Worm (Caenorhabditis elegans) whole organism, young adult: ENCODE data around the gene dgk-1.
A peak's percentile ranks its signal among the peaks of the same experiment; 100 is the strongest.

Source experiments
- B0336.3 ChIP-seq: fragments of 200-800 bp; sonication (Bioruptor generic); IDR thresholded peaks from 2 replicates; pipeline ENCODE4 v1.3.6; 2022; ENCODE audit warnings: missing genetic modification characterization, missing compliant biosample characterization
- C06A6.2 ChIP-seq: fragments of 200-800 bp; sonication (Bioruptor generic); conservative IDR thresholded peaks from 2 replicates; pipeline ENCODE4 v1.3.6; 2022; ENCODE audit warnings: missing genetic modification characterization, missing compliant biosample characterization
- F10E7.11 ChIP-seq: sonication (generic microtip); optimal IDR thresholded peaks from 2 replicates; lab custom pipeline; 2017; ENCODE audit warnings: mild to moderate bottlenecking, missing genetic modification characterization, moderate library complexity, missing compliant biosample characterization
- F23B12.7 ChIP-seq: sonication (generic microtip); optimal IDR thresholded peaks from 2 replicates; lab custom pipeline; 2017; ENCODE audit warnings: missing genetic modification characterization, mild to moderate bottlenecking, missing compliant biosample characterization, antibody characterized with exemption, moderate library complexity; ENCODE audit not compliant: insufficient read depth
- F33H1.4 ChIP-seq: fragments of 200-800 bp; sonication (Bioruptor generic); IDR thresholded peaks from 2 replicates; pipeline ENCODE4 v1.3.6; 2022; ENCODE audit warnings: missing genetic modification reagents, missing genetic modification characterization, missing compliant biosample characterization
- F37B4.10 ChIP-seq: fragments of 200-800 bp; sonication (Bioruptor generic); IDR thresholded peaks from 2 replicates; pipeline ENCODE4 v1.3.6; 2022; ENCODE audit warnings: missing genetic modification characterization, missing compliant biosample characterization
- F39B2.1 ChIP-seq: fragments of 200-800 bp; sonication (Bioruptor generic); IDR thresholded peaks from 2 replicates; pipeline ENCODE4 v1.3.6; 2022; ENCODE audit warnings: missing genetic modification reagents, missing genetic modification characterization, missing compliant biosample characterization
- F49E8.2 ChIP-seq: sonication (generic microtip); optimal IDR thresholded peaks from 3 replicates; lab custom pipeline; 2017; ENCODE audit warnings: missing genetic modification characterization, mild to moderate bottlenecking, missing compliant biosample characterization, antibody characterized with exemption, moderate library complexity; ENCODE audit not compliant: insufficient read depth
- F55B11.4 ChIP-seq: sonication (generic microtip); optimal IDR thresholded peaks from 2 replicates; lab custom pipeline; 2016; ENCODE audit warnings: missing compliant biosample characterization, missing genetic modification characterization, borderline replicate concordance; ENCODE audit not compliant: insufficient read depth
- F57A8.1 ChIP-seq: fragments of 200-800 bp; sonication (Bioruptor generic); optimal IDR thresholded peaks from 2 replicates; lab custom pipeline; 2018; ENCODE audit warnings: mild to moderate bottlenecking, missing genetic modification characterization, moderate library complexity, missing compliant biosample characterization
- F57C9.4 ChIP-seq: sonication (generic microtip); optimal IDR thresholded peaks from 2 replicates; lab custom pipeline; 2017; ENCODE audit warnings: mild to moderate bottlenecking, missing genetic modification characterization, missing compliant biosample characterization
- K12H6.12 ChIP-seq: fragments of 200-800 bp; sonication (Bioruptor generic); optimal IDR thresholded peaks from 2 replicates; lab custom pipeline; 2018; ENCODE audit warnings: mild to moderate bottlenecking, missing genetic modification characterization, missing compliant biosample characterization
- T26A5.8 ChIP-seq: sonication (generic microtip); optimal IDR thresholded peaks from 2 replicates; lab custom pipeline; 2016; ENCODE audit warnings: missing genetic modification characterization, missing compliant biosample characterization
- Y53G8AR.9 ChIP-seq: fragments of 200-800 bp; sonication (Bioruptor generic); conservative IDR thresholded peaks from 2 replicates; pipeline ENCODE4 v1.3.6; 2022; ENCODE audit warnings: missing genetic modification reagents, missing genetic modification characterization, missing compliant biosample characterization
- aptf-3 ChIP-seq: fragments of 200-800 bp; sonication (Bioruptor generic); IDR thresholded peaks from 2 replicates; pipeline ENCODE4 v1.3.6; 2022; ENCODE audit warnings: missing genetic modification characterization, missing compliant biosample characterization
- atf-7 ChIP-seq: sonication (generic microtip); optimal IDR thresholded peaks from 2 replicates; lab custom pipeline; 2017; ENCODE audit warnings: mild to moderate bottlenecking, missing genetic modification characterization, missing compliant biosample characterization
- attf-3 ChIP-seq: fragments of 200-800 bp; sonication (Bioruptor generic); conservative IDR thresholded peaks from 2 replicates; pipeline ENCODE4 v1.3.6; 2022; ENCODE audit warnings: missing genetic modification reagents, missing genetic modification characterization, missing compliant biosample characterization
- attf-5 ChIP-seq: fragments of 200-800 bp; sonication (Bioruptor generic); optimal IDR thresholded peaks from 2 replicates; lab custom pipeline; 2018; ENCODE audit warnings: mild to moderate bottlenecking, missing genetic modification characterization, missing compliant biosample characterization
- bed-1 ChIP-seq: fragments of 200-800 bp; sonication (Bioruptor generic); IDR thresholded peaks from 2 replicates; pipeline ENCODE4 v1.3.6; 2022; ENCODE audit warnings: missing genetic modification reagents, missing genetic modification characterization, missing compliant biosample characterization
- cebp-2 ChIP-seq: fragments of 200-800 bp; sonication (Bioruptor generic); IDR thresholded peaks from 2 replicates; pipeline ENCODE4 v1.3.6; 2022; ENCODE audit warnings: missing genetic modification characterization, missing compliant biosample characterization
- ceh-91 ChIP-seq: fragments of 200-800 bp; sonication (Bioruptor generic); IDR thresholded peaks from 2 replicates; pipeline ENCODE4 v1.3.6; 2022; ENCODE audit warnings: missing genetic modification reagents, missing genetic modification characterization, missing compliant biosample characterization
- chd-7 ChIP-seq: sonication (generic microtip); optimal IDR thresholded peaks from 2 replicates; lab custom pipeline; 2016; ENCODE audit warnings: mild to moderate bottlenecking, missing genetic modification characterization, moderate library complexity, missing compliant biosample characterization
- dox-1 ChIP-seq: fragments of 200-800 bp; sonication (Bioruptor generic); IDR thresholded peaks from 2 replicates; pipeline ENCODE4 v1.3.6; 2022; ENCODE audit warnings: missing genetic modification reagents, missing genetic modification characterization, missing compliant biosample characterization
- dpff-1 ChIP-seq: sonication (generic microtip); optimal IDR thresholded peaks from 2 replicates; lab custom pipeline; 2017; ENCODE audit warnings: mild to moderate bottlenecking, missing genetic modification characterization, missing compliant biosample characterization
- egrh-3 ChIP-seq: fragments of 200-800 bp; sonication (Bioruptor generic); IDR thresholded peaks from 2 replicates; pipeline ENCODE4 v1.3.6; 2022; ENCODE audit warnings: missing genetic modification reagents, missing genetic modification characterization, missing compliant biosample characterization
- fkh-3 ChIP-seq: sonication (generic microtip); optimal IDR thresholded peaks from 2 replicates; lab custom pipeline; 2016; ENCODE audit warnings: mild to moderate bottlenecking, missing genetic modification characterization, missing compliant biosample characterization
- gei-17 ChIP-seq: fragments of 200-800 bp; sonication (Bioruptor generic); optimal IDR thresholded peaks from 2 replicates; lab custom pipeline; 2018; ENCODE audit warnings: mild to moderate bottlenecking, missing genetic modification characterization, missing compliant biosample characterization
- him-1 ChIP-seq: sonication (generic microtip); optimal IDR thresholded peaks from 2 replicates; lab custom pipeline; 2016; ENCODE audit warnings: missing genotype, missing genetic modification reagents, missing genetic modification characterization, missing compliant biosample characterization
- hlh-26 ChIP-seq: fragments of 200-800 bp; sonication (Bioruptor generic); conservative IDR thresholded peaks from 2 replicates; pipeline ENCODE4 v1.3.6; 2022; ENCODE audit warnings: missing genetic modification reagents, missing genetic modification characterization, missing compliant biosample characterization
- hmg-1.2 ChIP-seq: fragments of 200-800 bp; sonication (Bioruptor generic); IDR thresholded peaks from 2 replicates; pipeline ENCODE4 v1.3.6; 2022; ENCODE audit warnings: missing genetic modification reagents, missing genetic modification characterization, missing compliant biosample characterization
- hmg-20 ChIP-seq: fragments of 200-800 bp; sonication (Bioruptor generic); IDR thresholded peaks from 2 replicates; pipeline ENCODE4 v1.3.6; 2022; ENCODE audit warnings: missing genetic modification reagents, missing genetic modification characterization, missing compliant biosample characterization
- mcd-1 ChIP-seq: fragments of 200-800 bp; sonication (Bioruptor generic); IDR thresholded peaks from 2 replicates; pipeline ENCODE4 v1.3.6; 2022; ENCODE audit warnings: missing genetic modification reagents, missing genetic modification characterization, missing compliant biosample characterization
- nhr-120 ChIP-seq: fragments of 200-800 bp; sonication (Bioruptor generic); IDR thresholded peaks from 2 replicates; pipeline ENCODE4 v1.3.6; 2022; ENCODE audit warnings: missing genetic modification characterization, missing compliant biosample characterization
- nhr-179 ChIP-seq: sonication (generic microtip); optimal IDR thresholded peaks from 2 replicates; lab custom pipeline; 2016; ENCODE audit warnings: mild to moderate bottlenecking, missing genetic modification characterization, missing compliant biosample characterization
- nhr-80 ChIP-seq: sonication (generic microtip); optimal IDR thresholded peaks from 2 replicates; lab custom pipeline; 2016; ENCODE audit warnings: missing genetic modification characterization, missing compliant biosample characterization
- nhr-90 ChIP-seq: sonication (generic microtip); optimal IDR thresholded peaks from 2 replicates; lab custom pipeline; 2016; ENCODE audit warnings: missing genotype, mild to moderate bottlenecking, missing genetic modification characterization, missing compliant biosample characterization
- pha-4 ChIP-seq: fragments of 150-350 bp; sonication (generic microtip); optimal IDR thresholded peaks from 2 replicates; lab custom pipeline; 2014; ENCODE audit warnings: missing biosample characterization, missing genetic modification reagents, missing genetic modification characterization
- rec-8 ChIP-seq, 2 experiments: sonication (generic microtip); optimal IDR thresholded peaks; 2 replicates each; lab custom pipeline; 2016; ENCODE audit warnings: mild to moderate bottlenecking in 2 of 2, missing genetic modification characterization in 2 of 2, missing genetic modification reagents in 2 of 2, missing genotype in 2 of 2, missing biosample characterization in 1 of 2, missing compliant biosample characterization in 1 of 2, moderate library complexity in 1 of 2
- snpc-3.4 ChIP-seq: sonication (generic microtip); optimal IDR thresholded peaks from 2 replicates; lab custom pipeline; 2017; ENCODE audit warnings: missing genetic modification characterization, mild to moderate bottlenecking, missing compliant biosample characterization, antibody characterized with exemption, moderate library complexity, missing genotype, missing genetic modification reagents
- xnd-1 ChIP-seq: sonication (generic microtip); optimal IDR thresholded peaks from 2 replicates; lab custom pipeline; 2016; ENCODE audit warnings: missing genotype, missing genetic modification reagents, missing genetic modification characterization, missing compliant biosample characterization
- zfh-2 ChIP-seq: fragments of 200-800 bp; sonication (Bioruptor generic); conservative IDR thresholded peaks from 2 replicates; pipeline ENCODE4 v1.3.6; 2022; ENCODE audit warnings: missing genetic modification reagents, missing genetic modification characterization, missing compliant biosample characterization
- ztf-22 ChIP-seq: fragments of 200-800 bp; sonication (Bioruptor generic); optimal IDR thresholded peaks from 2 replicates; lab custom pipeline; 2018; ENCODE audit warnings: mild to moderate bottlenecking, missing genetic modification characterization, moderate library complexity, missing compliant biosample characterization
- ztf-25 ChIP-seq: fragments of 200-800 bp; sonication (Bioruptor generic); IDR thresholded peaks from 2 replicates; pipeline ENCODE4 v1.3.6; 2022; ENCODE audit warnings: missing genetic modification reagents, missing genetic modification characterization, missing compliant biosample characterization
- ztf-28 ChIP-seq: fragments of 200-800 bp; sonication (Bioruptor generic); IDR thresholded peaks from 2 replicates; pipeline ENCODE4 v1.3.6; 2022; ENCODE audit warnings: missing genetic modification reagents, missing genetic modification characterization, missing compliant biosample characterization
- ztf-3 ChIP-seq: fragments of 200-800 bp; sonication (Bioruptor generic); optimal IDR thresholded peaks from 2 replicates; lab custom pipeline; 2018; ENCODE audit warnings: mild to moderate bottlenecking, missing genetic modification characterization, missing compliant biosample characterization

The dgk-1 gene

DNA sequence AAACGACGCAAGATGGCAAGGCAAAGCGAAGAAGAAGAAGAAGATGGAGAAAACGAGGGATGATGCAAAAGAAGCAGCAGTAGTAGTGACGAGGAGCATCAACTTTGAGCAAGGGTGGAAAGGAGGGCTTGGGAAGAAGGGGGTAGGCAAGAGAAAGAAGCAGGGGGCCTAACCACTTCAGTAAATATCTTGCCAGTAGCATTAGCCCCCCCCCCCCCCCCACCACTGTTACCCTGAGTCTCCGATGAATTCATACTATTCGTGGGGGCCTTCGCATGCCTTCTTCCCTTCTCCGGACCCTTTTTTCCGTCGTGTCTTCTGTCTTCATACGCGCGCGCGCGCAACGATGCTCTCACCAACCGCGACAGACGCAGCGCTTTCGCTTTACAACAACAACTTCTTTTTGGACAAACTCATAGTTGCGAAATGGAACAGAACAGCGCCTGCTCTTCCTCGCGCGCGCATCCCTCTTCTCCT, 30.6 kb upstream of the dgk-1 start (continued):
- TF ChIP-seq nhr-120 (GFP tag; lab: Robert Waterston, UW): no peak
- no peak for TF ChIP-seq B0336.3 (GFP tag; lab: Robert Waterston, UW)
- TF ChIP-seq nhr-90 (tag; lab: Kevin White, UChicago): no peak
- TF ChIP-seq ztf-22 (GFP tag; lab: Kevin White, UChicago): no peak
- no peak for TF ChIP-seq xnd-1 (tag; lab: Kevin White, UChicago)
- TF ChIP-seq F37B4.10 (GFP tag; lab: Robert Waterston, UW): no peak
- no peak for TF ChIP-seq ztf-3 (GFP tag; lab: Kevin White, UChicago)
- TF ChIP-seq T26A5.8 (tag; lab: Kevin White, UChicago): no peak
- TF ChIP-seq egrh-3 (GFP tag; lab: Robert Waterston, UW): peak; percentile 82; the same call in 1 of the 2 replicates
- TF ChIP-seq K12H6.12 (tag; lab: Kevin White, UChicago): peak; percentile 62
- TF ChIP-seq Y53G8AR.9 (GFP tag; lab: Robert Waterston, UW): no peak
- TF ChIP-seq ztf-28 (GFP tag; lab: Robert Waterston, UW): no peak
- peak; percentile 97 for TF ChIP-seq zfh-2 (GFP tag; lab: Robert Waterston, UW)
- no peak for TF ChIP-seq F57C9.4
- no peak for TF ChIP-seq aptf-3 (GFP tag; lab: Robert Waterston, UW)
- TF ChIP-seq ztf-25 (GFP tag; lab: Robert Waterston, UW): no peak
- no peak for TF ChIP-seq dpff-1 (tag; lab: Kevin White, UChicago)
- no peak for TF ChIP-seq hmg-1.2 (GFP tag; lab: Robert Waterston, UW)
- TF ChIP-seq F57A8.1 (GFP tag; lab: Kevin White, UChicago): no peak
- TF ChIP-seq F23B12.7 (tag; lab: Kevin White, UChicago): no peak
- TF ChIP-seq ceh-91: no peak
- no peak for TF ChIP-seq attf-3 (GFP tag; lab: Robert Waterston, UW)
- no peak for TF ChIP-seq cebp-2 (GFP tag; lab: Robert Waterston, UW)
- no peak for TF ChIP-seq F39B2.1 (GFP tag; lab: Robert Waterston, UW)
- no peak for TF ChIP-seq F33H1.4 (GFP tag; lab: Robert Waterston, UW)
- TF ChIP-seq gei-17 (GFP tag; lab: Kevin White, UChicago): no peak
- TF ChIP-seq attf-5 (GFP tag; lab: Kevin White, UChicago): peak; percentile 10
- no peak for TF ChIP-seq bed-1 (GFP tag; lab: Robert Waterston, UW)
- TF ChIP-seq atf-7: no peak
- no peak for TF ChIP-seq snpc-3.4 (tag; lab: Kevin White, UChicago)
- TF ChIP-seq nhr-80 (tag; lab: Kevin White, UChicago): no peak
- TF ChIP-seq him-1 (tag; lab: Kevin White, UChicago): no peak
- TF ChIP-seq pha-4 (tag; lab: Kevin White, UChicago): no peak
- no peak for TF ChIP-seq nhr-179
- TF ChIP-seq hlh-26 (GFP tag; lab: Robert Waterston, UW): no peak
- peak; percentile 42 for TF ChIP-seq mcd-1

DNA sequence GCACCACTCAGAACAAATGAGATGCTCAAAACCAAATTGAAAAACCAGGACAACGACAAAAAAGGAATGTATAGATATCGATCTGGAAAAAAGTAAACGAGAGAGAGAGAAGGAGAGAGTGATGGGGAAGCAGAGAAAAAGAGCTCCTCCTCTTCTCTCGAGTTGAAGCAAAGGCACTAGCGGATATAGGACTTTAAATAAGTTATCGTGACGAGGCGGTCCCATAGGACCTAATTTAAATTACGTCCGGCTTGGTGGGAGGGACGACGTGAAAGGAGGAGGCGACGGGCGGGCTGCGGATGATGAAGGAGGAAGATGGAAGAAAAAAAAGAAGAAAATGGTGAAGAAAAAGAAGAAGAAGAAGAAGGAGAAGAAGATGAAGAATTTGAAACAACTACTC, 27.3 kb upstream of the dgk-1 start:
- TF ChIP-seq C06A6.2 (GFP tag; lab: Robert Waterston, UW): no peak
- peak; percentile 58 for TF ChIP-seq zfh-2 (GFP tag; lab: Robert Waterston, UW)
- no peak for TF ChIP-seq rec-8 (tag; optimal IDR thresholded peaks at IDR 0.05; lab: Kevin White, UChicago)
- TF ChIP-seq F49E8.2 (tag; lab: Kevin White, UChicago): no peak
- TF ChIP-seq hmg-20 (GFP tag; lab: Robert Waterston, UW): no peak
- TF ChIP-seq fkh-3 (tag; lab: Kevin White, UChicago): no peak
- peak; percentile 9 for TF ChIP-seq chd-7 (tag; lab: Kevin White, UChicago)
- TF ChIP-seq F55B11.4 (tag; lab: Kevin White, UChicago): no peak
- TF ChIP-seq F10E7.11: no peak
- TF ChIP-seq xnd-1 (tag; lab: Kevin White, UChicago): no peak
- TF ChIP-seq nhr-179: no peak
- TF ChIP-seq dox-1 (GFP tag; lab: Robert Waterston, UW): 0 out of 2 replicates have a peak, but pooled peaks have one; percentile 35
- TF ChIP-seq F39B2.1 (GFP tag; lab: Robert Waterston, UW): no peak
